Worm (Caenorhabditis elegans) whole organism, L2 larva: ENCODE measurements around the gene bath-9.

Experiments
- Y55F3AM.14 ChIP-seq: fragments of 200-800 bp; sonication (Bioruptor generic); optimal IDR thresholded peaks from 2 replicates; lab custom pipeline; 2018; ENCODE audit warnings: mild to moderate bottlenecking, missing genetic modification characterization, missing compliant biosample characterization
- ceh-82 ChIP-seq: fragments of 150-350 bp; optimal IDR thresholded peaks from 2 replicates; lab custom pipeline; 2014; ENCODE audit warnings: missing biosample characterization, missing genetic modification characterization
- lin-13 ChIP-seq: fragments of 150-350 bp; optimal IDR thresholded peaks from 2 replicates; lab custom pipeline; 2014; ENCODE audit warnings: missing biosample characterization, missing genetic modification reagents, missing genetic modification characterization
- lin-39 ChIP-seq: fragments of 150-350 bp; optimal IDR thresholded peaks from 2 replicates; lab custom pipeline; 2014; ENCODE audit warnings: missing biosample characterization, missing genetic modification reagents, missing genetic modification characterization
- mab-5 ChIP-seq: fragments of 150-350 bp; optimal IDR thresholded peaks from 2 replicates; lab custom pipeline; 2014; ENCODE audit warnings: missing biosample characterization, missing genetic modification characterization
- nhr-10 ChIP-seq: sonication (generic microtip); optimal IDR thresholded peaks from 2 replicates; lab custom pipeline; 2017; ENCODE audit warnings: missing biosample characterization, missing genetic modification characterization
- nhr-237 ChIP-seq: fragments of 150-350 bp; optimal IDR thresholded peaks from 2 replicates; lab custom pipeline; 2014; ENCODE audit warnings: missing biosample characterization, missing genetic modification characterization
- nhr-25 ChIP-seq: fragments of 150-350 bp; sonication (generic microtip); optimal IDR thresholded peaks from 3 replicates; lab custom pipeline; 2014; ENCODE audit warnings: missing biosample characterization, missing genetic modification characterization
- nhr-6 ChIP-seq: fragments of 150-350 bp; optimal IDR thresholded peaks from 2 replicates; lab custom pipeline; 2014; ENCODE audit warnings: missing biosample characterization, missing genetic modification characterization
- nhr-77 ChIP-seq: fragments of 150-350 bp; optimal IDR thresholded peaks from 2 replicates; lab custom pipeline; 2014; ENCODE audit warnings: missing biosample characterization, missing genetic modification characterization
- sem-4 ChIP-seq: fragments of 150-350 bp; optimal IDR thresholded peaks from 2 replicates; lab custom pipeline; 2014; ENCODE audit warnings: missing biosample characterization, missing genetic modification reagents, missing genetic modification characterization
- unc-55 ChIP-seq: fragments of 150-350 bp; sonication (generic microtip); optimal IDR thresholded peaks from 3 replicates; lab custom pipeline; 2014; ENCODE audit warnings: missing biosample characterization, missing genetic modification reagents, missing genetic modification characterization
- unc-62 ChIP-seq: fragments of 150-350 bp; optimal IDR thresholded peaks from 2 replicates; lab custom pipeline; 2014; ENCODE audit warnings: missing biosample characterization, missing genetic modification reagents, missing genetic modification characterization

ce11 chrII:3376789-3377188, at the start of gene bath-9:
- TF ChIP-seq ceh-82 (tag; lab: Kevin White, UChicago) (no peak), lin-13 (GFP tag; lab: Kevin White, UChicago) (no peak), unc-62 (GFP tag; lab: Kevin White, UChicago) (no peak), mab-5 (tag; lab: Kevin White, UChicago) (no peak), unc-55 (GFP tag; lab: Kevin White, UChicago) (no peak), lin-39 (tag; lab: Kevin White, UChicago) (no peak), nhr-10 (no peak), sem-4 (tag; lab: Kevin White, UChicago) (no peak), nhr-25 (tag; lab: Kevin White, UChicago) (no peak), nhr-237 (tag; lab: Kevin White, UChicago) (no peak), nhr-6 (tag; lab: Kevin White, UChicago) (no peak), Y55F3AM.14 (GFP tag; lab: Kevin White, UChicago) (no peak), nhr-77 (tag; lab: Kevin White, UChicago) (no peak)
